Worm (Caenorhabditis elegans) whole organism, late embryonic: ENCODE measurements around the gene B0302.5.

ENCODE experiments used
- K02D7.2 ChIP-seq: sonication (generic microtip); optimal IDR thresholded peaks from 2 replicates; lab custom pipeline; 2017; ENCODE audit warnings: mild to moderate bottlenecking, missing genetic modification characterization, missing compliant biosample characterization
- ceh-34 ChIP-seq: sonication (generic microtip); optimal IDR thresholded peaks from 2 replicates; lab custom pipeline; 2016; ENCODE audit warnings: mild to moderate bottlenecking, missing genetic modification characterization, missing compliant biosample characterization
- dve-1 ChIP-seq: sonication (generic microtip); optimal IDR thresholded peaks from 2 replicates; lab custom pipeline; 2017; ENCODE audit warnings: antibody characterized with exemption, mild to moderate bottlenecking, missing genetic modification characterization, missing compliant biosample characterization
- fkh-10 ChIP-seq: fragments of 150-350 bp; optimal IDR thresholded peaks from 2 replicates; lab custom pipeline; 2014; ENCODE audit warnings: missing biosample characterization, missing genetic modification reagents, missing genetic modification characterization
- mec-3 ChIP-seq: sonication (generic microtip); optimal IDR thresholded peaks from 2 replicates; lab custom pipeline; 2016; ENCODE audit warnings: borderline replicate concordance, missing genetic modification characterization, missing compliant biosample characterization
- nfya-1 ChIP-seq: sonication (generic microtip); optimal IDR thresholded peaks from 2 replicates; lab custom pipeline; 2017; ENCODE audit warnings: missing genetic modification characterization, mild to moderate bottlenecking, missing compliant biosample characterization, antibody characterized with exemption, moderate library complexity
- nhr-11 ChIP-seq: fragments of 150-350 bp; optimal IDR thresholded peaks from 2 replicates; lab custom pipeline; 2014; ENCODE audit warnings: missing biosample characterization, missing genetic modification characterization
- npax-4 ChIP-seq: sonication (generic microtip); optimal IDR thresholded peaks from 2 replicates; lab custom pipeline; 2016; ENCODE audit warnings: missing genetic modification characterization, missing compliant biosample characterization
- pqm-1 ChIP-seq: sonication (generic microtip); optimal IDR thresholded peaks from 2 replicates; lab custom pipeline; 2016; ENCODE audit warnings: missing genetic modification characterization, missing compliant biosample characterization
- tbx-7 ChIP-seq: sonication (generic microtip); optimal IDR thresholded peaks from 2 replicates; lab custom pipeline; 2016; ENCODE audit warnings: missing genotype, missing genetic modification characterization, missing compliant biosample characterization
- unc-86 ChIP-seq: sonication (generic microtip); optimal IDR thresholded peaks from 2 replicates; lab custom pipeline; 2016; ENCODE audit warnings: missing genetic modification characterization, missing compliant biosample characterization

DNA sequence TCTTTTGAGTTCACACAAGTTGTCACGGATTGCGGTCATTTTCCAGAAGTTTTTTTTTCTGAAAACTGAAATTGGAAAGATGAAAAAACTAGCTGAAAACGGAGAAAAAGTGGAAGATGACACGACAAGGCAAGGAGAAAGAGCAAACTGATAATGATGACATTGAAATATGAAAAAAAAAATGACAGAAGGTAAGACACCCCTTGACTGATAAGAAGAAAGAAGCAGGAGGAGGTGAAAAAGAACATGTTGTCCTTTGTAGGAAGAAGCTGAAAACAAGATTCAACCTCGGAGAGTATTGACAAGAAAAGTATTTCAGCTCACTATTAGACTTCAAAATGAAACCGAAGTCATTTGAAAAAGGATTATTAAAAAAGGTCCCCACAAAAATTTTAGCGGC, at the start of gene B0302.5:
- no peak for TF ChIP-seq fkh-10
- TF ChIP-seq pqm-1 (tag; lab: Kevin White, UChicago) = no peak
- no peak for TF ChIP-seq mec-3 (tag; lab: Kevin White, UChicago)
- no peak for TF ChIP-seq unc-86 (tag; lab: Kevin White, UChicago)
- no peak for TF ChIP-seq nhr-11 (tag; lab: Kevin White, UChicago)
- TF ChIP-seq tbx-7 (tag; lab: Kevin White, UChicago) = no peak
- TF ChIP-seq K02D7.2 (tag; lab: Kevin White, UChicago) = no peak
- TF ChIP-seq ceh-34 = no peak
- TF ChIP-seq dve-1 (tag; lab: Kevin White, UChicago) = no peak
- TF ChIP-seq nfya-1 (tag; lab: Kevin White, UChicago) = no peak
- TF ChIP-seq npax-4 = no peak
